Fruit fly (Drosophila melanogaster) Kc167 (cell line): ENCODE data around the gene CG32204.

Experiments
- h ChIP-seq: fragments of >200 bp; optimal IDR thresholded peaks from 3 replicates; lab custom pipeline; 2018; ENCODE audit warnings: missing external identifiers
- insv ChIP-seq: fragments of >200 bp; optimal IDR thresholded peaks from 3 replicates; lab custom pipeline; 2018; ENCODE audit warnings: missing external identifiers
- psq ChIP-seq: fragments of >200 bp; optimal IDR thresholded peaks from 2 replicates; lab custom pipeline; 2017; ENCODE audit warnings: missing external identifiers

DNA sequence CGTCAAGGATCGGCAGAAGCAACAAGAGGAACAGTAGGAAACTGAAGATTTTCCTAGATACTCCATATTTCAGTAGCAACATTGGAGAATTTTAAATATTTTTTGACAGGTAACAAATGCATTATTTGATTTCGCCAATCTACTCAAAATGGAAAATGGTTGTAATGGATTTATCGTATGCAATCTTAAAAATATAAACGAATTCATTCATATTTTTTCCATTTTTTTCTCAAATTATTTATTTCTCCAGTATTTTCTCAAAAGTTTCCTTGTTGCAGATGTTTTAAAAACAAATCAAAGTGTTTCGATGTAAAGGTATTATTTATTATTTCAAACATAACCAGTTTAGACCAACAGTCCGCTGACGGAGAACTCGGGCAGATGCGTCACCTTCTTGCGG lies 25.6 kb downstream of the CG32204 start, which contains the start of gene CG18223:
- TF ChIP-seq psq (no peak), h (lab: Kevin White, UChicago) (no peak), insv (lab: Kevin White, UChicago) (no peak)
